Worm (Caenorhabditis elegans) whole organism, early embryonic: ENCODE data around the gene R13H9.6.
"Not testable (repeated sequence)": the region's sequence is repeated elsewhere in the genome, so short reads cannot be mapped to it uniquely, and the experiment has no call there.

ENCODE experiments used
- ama-1 ChIP-seq: fragments of 150-350 bp; optimal IDR thresholded peaks from 2 replicates; lab custom pipeline; 2014
- scrt-1 ChIP-seq: fragments of 200-800 bp; sonication (Bioruptor generic); IDR thresholded peaks from 2 replicates; pipeline ENCODE4 v1.3.6; 2022; ENCODE audit warnings: missing genetic modification characterization, missing compliant biosample characterization

DNA sequence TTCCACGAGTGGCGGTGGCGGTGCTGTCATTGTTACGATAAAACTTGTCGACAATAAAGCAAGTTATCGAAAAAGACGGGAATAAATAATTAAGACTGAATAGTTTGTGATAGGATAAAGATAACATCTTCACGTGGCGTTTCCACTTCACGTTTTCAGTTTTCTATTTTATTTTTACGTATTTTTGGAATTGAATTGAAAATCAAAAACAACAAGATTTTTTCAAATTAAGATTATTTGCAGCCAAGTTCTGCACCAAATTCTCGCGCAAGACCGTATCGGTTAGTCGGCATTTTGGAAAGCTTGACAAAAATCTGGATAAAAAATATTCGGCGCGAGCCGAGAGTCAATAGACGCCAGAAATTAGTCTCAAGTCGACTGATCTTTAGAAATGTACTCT lies 1.6 kb downstream of the R13H9.6 start, which contains the start of gene ttbk-2.2:
- TF ChIP-seq scrt-1 (GFP tag; lab: Robert Waterston, UW); ama-1 (lab: Kevin White, UChicago): not testable (repeated sequence)
